Worm (Caenorhabditis elegans) whole organism, L3 larva: ENCODE data around the gene R07E5.4.
A peak's percentile ranks its signal among the peaks of the same experiment; 100 is the strongest.

ENCODE experiments used
- R02D3.7 ChIP-seq: fragments of 150-350 bp; optimal IDR thresholded peaks from 2 replicates; lab custom pipeline; 2014; ENCODE audit warnings: missing biosample characterization, missing genetic modification characterization
- ZK546.5 ChIP-seq: sonication (generic microtip); optimal IDR thresholded peaks from 2 replicates; lab custom pipeline; 2017; ENCODE audit warnings: missing biosample characterization, missing genetic modification characterization
- aly-2 ChIP-seq: fragments of 150-350 bp; optimal IDR thresholded peaks from 2 replicates; lab custom pipeline; 2014; ENCODE audit warnings: missing biosample characterization, missing genetic modification characterization
- ama-1 ChIP-seq: fragments of 150-350 bp; optimal IDR thresholded peaks from 2 replicates; lab custom pipeline; 2018
- ceh-28 ChIP-seq: fragments of 150-350 bp; optimal IDR thresholded peaks from 2 replicates; lab custom pipeline; 2014; ENCODE audit warnings: missing biosample characterization, missing genetic modification reagents, missing genetic modification characterization
- ceh-82 ChIP-seq: fragments of 150-350 bp; optimal IDR thresholded peaks from 2 replicates; lab custom pipeline; 2014; ENCODE audit warnings: missing biosample characterization, missing genetic modification characterization
- ceh-9 ChIP-seq: sonication (generic microtip); optimal IDR thresholded peaks from 2 replicates; lab custom pipeline; 2018; ENCODE audit warnings: missing biosample characterization, missing genetic modification characterization
- daf-12 ChIP-seq: fragments of 150-350 bp; optimal IDR thresholded peaks from 2 replicates; lab custom pipeline; 2014; ENCODE audit warnings: missing biosample characterization, missing genetic modification reagents, missing genetic modification characterization
- egl-27 ChIP-seq: sonication (generic microtip); optimal IDR thresholded peaks from 4 replicates; lab custom pipeline; 2017; ENCODE audit warnings: missing biosample characterization, missing genetic modification reagents, missing genetic modification characterization
- elt-2 ChIP-seq: sonication (generic microtip); optimal IDR thresholded peaks from 2 replicates; lab custom pipeline; 2016; ENCODE audit warnings: missing genetic modification reagents, mild to moderate bottlenecking, missing genetic modification characterization, missing compliant biosample characterization
- elt-3 ChIP-seq, 3 experiments: fragments of 150-350 bp in 1 of 3; sonication (generic microtip) in 2 of 3; optimal IDR thresholded peaks; 2 replicates in 2 of 3; 4 replicates in 1 of 3; lab custom pipeline; 2014 to 2017; ENCODE audit warnings: missing biosample characterization in 3 of 3, missing genetic modification characterization in 3 of 3
- eor-1 ChIP-seq, 2 experiments: fragments of 150-350 bp; optimal IDR thresholded peaks; 2 replicates each; lab custom pipeline; 2014 to 2018; ENCODE audit warnings: missing biosample characterization in 2 of 2, missing genetic modification characterization in 2 of 2
- fkh-2 ChIP-seq: fragments of 150-350 bp; optimal IDR thresholded peaks from 2 replicates; lab custom pipeline; 2014; ENCODE audit warnings: missing biosample characterization, missing genetic modification reagents, missing genetic modification characterization
- lin-15B ChIP-seq: fragments of 150-350 bp; optimal IDR thresholded peaks from 2 replicates; lab custom pipeline; 2014; ENCODE audit warnings: missing biosample characterization, missing genetic modification characterization
- lin-39 ChIP-seq: fragments of 150-350 bp; optimal IDR thresholded peaks from 2 replicates; lab custom pipeline; 2018; ENCODE audit warnings: missing biosample characterization, missing genetic modification reagents, missing genetic modification characterization
- lsy-12 ChIP-seq: sonication (generic microtip); optimal IDR thresholded peaks from 2 replicates; lab custom pipeline; 2016; ENCODE audit warnings: mild to moderate bottlenecking, missing genetic modification characterization, missing compliant biosample characterization
- mdl-1 ChIP-seq: fragments of 150-350 bp; optimal IDR thresholded peaks from 2 replicates; lab custom pipeline; 2014; ENCODE audit warnings: missing biosample characterization, missing genetic modification characterization
- mml-1 ChIP-seq: fragments of 150-350 bp; sonication (generic microtip); optimal IDR thresholded peaks from 3 replicates; lab custom pipeline; 2014; ENCODE audit warnings: missing biosample characterization, missing genetic modification characterization
- nfya-1 ChIP-seq: sonication (generic microtip); optimal IDR thresholded peaks from 2 replicates; lab custom pipeline; 2017; ENCODE audit warnings: missing genetic modification characterization, mild to moderate bottlenecking, missing compliant biosample characterization, antibody characterized with exemption, moderate library complexity; ENCODE audit not compliant: insufficient read depth
- nhr-11 ChIP-seq: fragments of 150-350 bp; optimal IDR thresholded peaks from 2 replicates; lab custom pipeline; 2014; ENCODE audit warnings: missing biosample characterization, missing genetic modification characterization
- nhr-12 ChIP-seq: fragments of 150-350 bp; optimal IDR thresholded peaks from 2 replicates; lab custom pipeline; 2014; ENCODE audit warnings: missing biosample characterization, missing genetic modification characterization
- nhr-23 ChIP-seq: fragments of 150-350 bp; optimal IDR thresholded peaks from 2 replicates; lab custom pipeline; 2014; ENCODE audit warnings: missing biosample characterization, missing genetic modification reagents, missing genetic modification characterization
- nhr-237 ChIP-seq: fragments of 150-350 bp; optimal IDR thresholded peaks from 2 replicates; lab custom pipeline; 2014; ENCODE audit warnings: missing biosample characterization, missing genetic modification characterization
- nhr-25 ChIP-seq: sonication (generic microtip); optimal IDR thresholded peaks from 2 replicates; lab custom pipeline; 2017; ENCODE audit warnings: missing biosample characterization, missing genetic modification characterization
- nhr-28 ChIP-seq: fragments of 150-350 bp; optimal IDR thresholded peaks from 2 replicates; lab custom pipeline; 2014; ENCODE audit warnings: missing biosample characterization, missing genetic modification characterization
- nhr-43 ChIP-seq: sonication (generic microtip); optimal IDR thresholded peaks from 2 replicates; lab custom pipeline; 2016; ENCODE audit warnings: mild to moderate bottlenecking, missing genetic modification characterization, missing compliant biosample characterization; ENCODE audit not compliant: poor library complexity, severe bottlenecking
- nhr-67 ChIP-seq: fragments of 150-350 bp; optimal IDR thresholded peaks from 2 replicates; lab custom pipeline; 2014; ENCODE audit warnings: missing biosample characterization, missing genetic modification characterization
- nhr-77 ChIP-seq: fragments of 150-350 bp; optimal IDR thresholded peaks from 2 replicates; lab custom pipeline; 2014; ENCODE audit warnings: missing biosample characterization, missing genetic modification characterization
- snpc-4 ChIP-seq: fragments of 150-350 bp; optimal IDR thresholded peaks from 2 replicates; lab custom pipeline; 2014; ENCODE audit warnings: missing biosample characterization, missing genetic modification characterization
- tbx-2 ChIP-seq: sonication (generic microtip); optimal IDR thresholded peaks from 2 replicates; lab custom pipeline; 2016; ENCODE audit warnings: mild to moderate bottlenecking, missing genetic modification characterization, missing compliant biosample characterization
- unc-62 ChIP-seq: fragments of 150-350 bp; sonication (generic microtip); optimal IDR thresholded peaks from 4 replicates; lab custom pipeline; 2014; ENCODE audit warnings: missing biosample characterization, missing genetic modification reagents, missing genetic modification characterization
- zag-1 ChIP-seq: fragments of 150-350 bp; optimal IDR thresholded peaks from 2 replicates; lab custom pipeline; 2014; ENCODE audit warnings: missing biosample characterization, missing genetic modification characterization
- ztf-11 ChIP-seq: fragments of 150-350 bp; optimal IDR thresholded peaks from 2 replicates; lab custom pipeline; 2014; ENCODE audit warnings: missing biosample characterization, missing genetic modification characterization
- ztf-4 ChIP-seq: fragments of 150-350 bp; optimal IDR thresholded peaks from 2 replicates; lab custom pipeline; 2014; ENCODE audit warnings: missing biosample characterization, missing genetic modification characterization

Gene R07E5.4

ce11 chrIII:4426711-4427218 lies 32.2 kb downstream of the R07E5.4 start:
- TF ChIP-seq nhr-43 (tag; lab: Kevin White, UChicago) (peak; percentile 3), snpc-4 (tag; lab: Kevin White, UChicago) (peak; percentile 90)
- TF ChIP-seq, all 47 proteins: peak for 2; not testable (repeated sequence) for 45

ce11 chrIII:4428797-4429196 lies 34.2 kb downstream of the R07E5.4 start:
- TF ChIP-seq ama-1 (lab: Kevin White, UChicago) = no peak
- TF ChIP-seq ceh-28 = no peak
- no peak for TF ChIP-seq nhr-28 (tag; lab: Kevin White, UChicago)
- TF ChIP-seq elt-2 (tag; lab: Kevin White, UChicago) = peak; percentile 20
- no peak for TF ChIP-seq nhr-77
- TF ChIP-seq snpc-4 (tag; lab: Kevin White, UChicago) = peak; percentile 23
- no peak for TF ChIP-seq mdl-1 (tag; lab: Kevin White, UChicago)
- TF ChIP-seq mml-1 (tag; lab: Kevin White, UChicago) = no peak

- TF ChIP-seq nhr-12 (tag; lab: Kevin White, UChicago) (no peak), nhr-67 (tag; lab: Kevin White, UChicago) (no peak), elt-3 (tag; optimal IDR thresholded peaks at IDR 0.05; lab: Kevin White, UChicago) (no peak), zag-1 (tag; lab: Kevin White, UChicago) (no peak), ztf-11 (tag; lab: Kevin White, UChicago) (no peak), fkh-2 (tag; lab: Kevin White, UChicago) (no peak), aly-2 (tag; lab: Kevin White, UChicago) (no peak), mdl-1 (tag; lab: Kevin White, UChicago) (no peak), lsy-12 (tag; lab: Kevin White, UChicago) (no peak), nhr-23 (tag; lab: Kevin White, UChicago) (no peak), egl-27 (tag; lab: Kevin White, UChicago) (no peak), R02D3.7 (tag; lab: Kevin White, UChicago) (no peak), eor-1 (tag; optimal IDR thresholded peaks at IDR 0.05; lab: Kevin White, UChicago) (no peak)
These were observed 34.8 kb downstream of the R07E5.4 start, which contains the start of gene C28A5.6 for ce11 chrIII:4429402-4429801. Gene C28A5.6, minus strand, starts transcription at chrIII:4429502.

- no peak for TF ChIP-seq tbx-2 (tag; lab: Kevin White, UChicago)
- TF ChIP-seq nfya-1 = no peak
- TF ChIP-seq snpc-4 (tag; lab: Kevin White, UChicago) = no peak
- TF ChIP-seq nhr-23 (tag; lab: Kevin White, UChicago) = no peak
- TF ChIP-seq ceh-9 (tag; lab: Kevin White, UChicago) = no peak
- no peak for TF ChIP-seq zag-1 (tag; lab: Kevin White, UChicago)
- no peak for TF ChIP-seq nhr-77
- TF ChIP-seq elt-3 (tag; optimal IDR thresholded peaks at IDR 0.05; lab: Kevin White, UChicago) = no peak
These were observed 39.7 kb downstream of the R07E5.4 start, which contains the start of gene C28A5.1 for ce11 chrIII:4434294-4434781. Gene C28A5.1, minus strand, starts transcription at chrIII:4434344.

- TF ChIP-seq ZK546.5 (no peak), nhr-12 (tag; lab: Kevin White, UChicago) (no peak), snpc-4 (tag; lab: Kevin White, UChicago) (no peak), nhr-11 (tag; lab: Kevin White, UChicago) (no peak), nhr-25 (tag; lab: Kevin White, UChicago) (no peak), aly-2 (tag; lab: Kevin White, UChicago) (no peak), mml-1 (tag; lab: Kevin White, UChicago) (no peak), ztf-4 (tag; lab: Kevin White, UChicago) (no peak)
These were observed 40.7 kb downstream of the R07E5.4 start for ce11 chrIII:4435262-4435661.

ce11 chrIII:4439493-4439983 lies 44.9 kb downstream of the R07E5.4 start, which contains the start of gene C28A5.2:
Gene C28A5.2, minus strand, starts transcription at chrIII:4439543.
- TF ChIP-seq nfya-1 (no peak), eor-1 (tag; optimal IDR thresholded peaks at IDR 0.05; lab: Kevin White, UChicago) (no peak), unc-62 (GFP tag; lab: Kevin White, UChicago) (no peak), lin-15B (no peak), nhr-237 (tag; lab: Kevin White, UChicago) (no peak), tbx-2 (tag; lab: Kevin White, UChicago) (no peak), ceh-82 (tag; lab: Kevin White, UChicago) (no peak), lin-39 (tag; lab: Kevin White, UChicago) (no peak), daf-12 (no peak), ama-1 (lab: Kevin White, UChicago) (no peak), egl-27 (tag; lab: Kevin White, UChicago) (no peak)
